Fruit fly (Drosophila melanogaster) whole organism, embryonic: ENCODE measurements around the gene Ccn.

Experiments
- Bgb ChIP-seq: fragments of 200-800 bp; sonication (Bioruptor generic); IDR thresholded peaks from 2 replicates; pipeline ENCODE4 v1.3.6; 2022; ENCODE audit warnings: missing biosample characterization, missing genetic modification characterization; ENCODE audit not compliant: partially characterized antibody
- CG10462 ChIP-seq: fragments of 200-800 bp; sonication (Bioruptor generic); optimal IDR thresholded peaks from 2 replicates; lab custom pipeline; 2016; ENCODE audit warnings: missing biosample characterization, missing genetic modification characterization
- CG11085 ChIP-seq: fragments of 200-800 bp; sonication (Bioruptor generic); IDR thresholded peaks from 2 replicates; pipeline ENCODE4 v1.3.6; 2022; ENCODE audit warnings: missing biosample characterization, missing genetic modification characterization
- CG11247 ChIP-seq: fragments of 200-800 bp; sonication (Bioruptor generic); IDR thresholded peaks from 2 replicates; pipeline ENCODE4 v1.3.6; 2022; ENCODE audit warnings: missing biosample characterization, missing genetic modification characterization
- CG12744 ChIP-seq: fragments of 200-800 bp; sonication (Bioruptor generic); optimal IDR thresholded peaks from 2 replicates; lab custom pipeline; 2016; ENCODE audit warnings: missing biosample characterization, missing genetic modification characterization
- CG14441 ChIP-seq: fragments of 200-800 bp; sonication (Bioruptor generic); IDR thresholded peaks from 2 replicates; pipeline ENCODE4 v1.3.6; 2022; ENCODE audit warnings: missing biosample characterization, missing genetic modification characterization
- CG14667 ChIP-seq: fragments of 200-800 bp; sonication (Bioruptor generic); IDR thresholded peaks from 2 replicates; pipeline ENCODE4 v1.3.6; 2022; ENCODE audit warnings: missing biosample characterization, missing genetic modification characterization
- CG15696 ChIP-seq: fragments of 200-800 bp; sonication (Bioruptor generic); optimal IDR thresholded peaks from 2 replicates; lab custom pipeline; 2019; ENCODE audit warnings: missing biosample characterization, mild to moderate bottlenecking, missing genetic modification characterization, moderate library complexity
- CG1602 ChIP-seq: fragments of 200-800 bp; sonication (Bioruptor generic); optimal IDR thresholded peaks from 3 replicates; lab custom pipeline; 2016; ENCODE audit warnings: missing biosample characterization, missing genetic modification characterization
- CG16863 ChIP-seq: fragments of 200-800 bp; sonication (Bioruptor generic); optimal IDR thresholded peaks from 3 replicates; lab custom pipeline; 2016; ENCODE audit warnings: missing biosample characterization, missing genetic modification characterization
- CG18476 ChIP-seq: fragments of 200-800 bp; sonication (Bioruptor generic); optimal IDR thresholded peaks from 2 replicates; lab custom pipeline; 2016; ENCODE audit warnings: missing biosample characterization, mild to moderate bottlenecking, missing genetic modification characterization
- CG18599 ChIP-seq: fragments of 200-800 bp; sonication (Bioruptor generic); optimal IDR thresholded peaks from 3 replicates; lab custom pipeline; 2017; ENCODE audit warnings: missing biosample characterization, missing genetic modification characterization, mild to moderate bottlenecking, moderate library complexity, missing genetic modification reagents
- CG2116 ChIP-seq: fragments of 200-800 bp; sonication (Bioruptor generic); optimal IDR thresholded peaks from 3 replicates; lab custom pipeline; 2018; ENCODE audit warnings: missing biosample characterization, mild to moderate bottlenecking, missing genetic modification characterization
- CG2120 ChIP-seq: fragments of 200-800 bp; sonication (Bioruptor generic); optimal IDR thresholded peaks from 3 replicates; lab custom pipeline; 2016; ENCODE audit warnings: missing biosample characterization, missing genetic modification characterization
- CG2129 ChIP-seq: fragments of 200-800 bp; sonication (Bioruptor generic); IDR thresholded peaks from 2 replicates; pipeline ENCODE4 v1.3.6; 2022; ENCODE audit warnings: missing biosample characterization, missing genetic modification characterization; ENCODE audit not compliant: partially characterized antibody
- CG2199 ChIP-seq: fragments of 200-800 bp; sonication (Bioruptor generic); IDR thresholded peaks from 3 replicates; pipeline ENCODE4 v1.3.6; 2022; ENCODE audit warnings: missing biosample characterization, missing genetic modification characterization
- CG34422 ChIP-seq: fragments of 200-800 bp; sonication (Bioruptor generic); IDR thresholded peaks from 3 replicates; pipeline ENCODE4 v1.3.6; 2022; ENCODE audit warnings: missing biosample characterization, missing genetic modification characterization
- CG4617 ChIP-seq: fragments of 200-800 bp; sonication (Bioruptor generic); optimal IDR thresholded peaks from 3 replicates; lab custom pipeline; 2016; ENCODE audit warnings: missing biosample characterization, missing genetic modification characterization, borderline replicate concordance
- CG6254 ChIP-seq: fragments of 200-800 bp; sonication (Bioruptor generic); optimal IDR thresholded peaks from 3 replicates; lab custom pipeline; 2017; ENCODE audit warnings: mild to moderate bottlenecking, missing biosample characterization, missing genetic modification reagents, missing genetic modification characterization
- CG8924 ChIP-seq: fragments of 200-800 bp; optimal IDR thresholded peaks from 3 replicates; lab custom pipeline; 2019; ENCODE audit warnings: missing biosample characterization, mild to moderate bottlenecking, missing genetic modification characterization, moderate library complexity
- CG9437 ChIP-seq: fragments of 200-800 bp; sonication (Bioruptor generic); optimal IDR thresholded peaks from 2 replicates; lab custom pipeline; 2018; ENCODE audit warnings: missing biosample characterization, mild to moderate bottlenecking, missing genetic modification characterization
- CrebB ChIP-seq: fragments of 200-800 bp; sonication (Bioruptor generic); optimal IDR thresholded peaks from 3 replicates; lab custom pipeline; 2018; ENCODE audit warnings: missing biosample characterization, mild to moderate bottlenecking, missing genetic modification characterization
- Ets97D ChIP-seq: fragments of 200-800 bp; sonication (Bioruptor generic); optimal IDR thresholded peaks from 3 replicates; lab custom pipeline; 2016; ENCODE audit warnings: missing biosample characterization, missing genetic modification characterization
- HLH3B ChIP-seq: fragments of 200-800 bp; sonication (Bioruptor generic); IDR thresholded peaks from 2 replicates; pipeline ENCODE4 v1.3.6; 2022; ENCODE audit warnings: missing biosample characterization, missing genetic modification characterization
- Jarid2 ChIP-seq: fragments of 200-800 bp; sonication (Bioruptor generic); optimal IDR thresholded peaks from 3 replicates; lab custom pipeline; 2017; ENCODE audit warnings: mild to moderate bottlenecking, missing biosample characterization, missing genetic modification reagents, missing genetic modification characterization
- Mad ChIP-seq: fragments of 200-800 bp; sonication (Bioruptor generic); optimal IDR thresholded peaks from 2 replicates; lab custom pipeline; 2016; ENCODE audit warnings: missing biosample characterization, missing genetic modification characterization
- NK7.1 ChIP-seq: fragments of 200-800 bp; sonication (Bioruptor generic); optimal IDR thresholded peaks from 3 replicates; lab custom pipeline; 2016; ENCODE audit warnings: missing biosample characterization, missing genetic modification characterization
- Neu2 ChIP-seq: fragments of 200-800 bp; sonication (Bioruptor generic); optimal IDR thresholded peaks from 3 replicates; lab custom pipeline; 2016; ENCODE audit warnings: missing biosample characterization, missing genetic modification characterization, borderline replicate concordance
- Nf-YC ChIP-seq: fragments of 200-800 bp; optimal IDR thresholded peaks from 3 replicates; lab custom pipeline; 2019; ENCODE audit warnings: missing biosample characterization, mild to moderate bottlenecking, missing genetic modification characterization, moderate library complexity
- Optix ChIP-seq: fragments of 200-800 bp; sonication (Bioruptor generic); IDR thresholded peaks from 3 replicates; pipeline ENCODE4 v1.3.6; 2022; ENCODE audit warnings: missing biosample characterization, missing genetic modification characterization
- Side ChIP-seq: fragments of 200-800 bp; sonication (Bioruptor generic); optimal IDR thresholded peaks from 2 replicates; lab custom pipeline; 2016; ENCODE audit warnings: missing biosample characterization, missing genetic modification characterization
- Sin3A ChIP-seq: fragments of >200 bp; optimal IDR thresholded peaks from 2 replicates; lab custom pipeline; 2018
- Tbp ChIP-seq: fragments of >200 bp; optimal IDR thresholded peaks from 2 replicates; lab custom pipeline; 2018; ENCODE audit warnings: missing biosample characterization, missing genetic modification characterization
- ab ChIP-seq: fragments of 200-800 bp; sonication (Bioruptor generic); optimal IDR thresholded peaks from 2 replicates; lab custom pipeline; 2016; ENCODE audit warnings: missing biosample characterization, missing genetic modification characterization
- aop ChIP-seq: fragments of 200-800 bp; sonication (Bioruptor generic); IDR thresholded peaks from 2 replicates; pipeline ENCODE4 v1.3.6; 2022; ENCODE audit warnings: missing biosample characterization, missing genetic modification characterization
- ara ChIP-seq: fragments of 200-800 bp; sonication (Bioruptor generic); IDR thresholded peaks from 2 replicates; pipeline ENCODE4 v1.3.6; 2022; ENCODE audit warnings: missing biosample characterization, missing genetic modification characterization
- caup ChIP-seq: fragments of 200-800 bp; sonication (Bioruptor generic); optimal IDR thresholded peaks from 3 replicates; lab custom pipeline; 2017; ENCODE audit warnings: missing biosample characterization, mild to moderate bottlenecking, missing genetic modification characterization, moderate library complexity; ENCODE audit not compliant: severe bottlenecking
- ci ChIP-seq: fragments of 200-800 bp; sonication (Bioruptor generic); IDR thresholded peaks from 3 replicates; pipeline ENCODE4 v1.3.6; 2022; ENCODE audit warnings: missing biosample characterization, missing genetic modification characterization
- gce ChIP-seq: fragments of 200-800 bp; sonication (Bioruptor generic); IDR thresholded peaks from 3 replicates; pipeline ENCODE4 v1.3.6; 2022; ENCODE audit warnings: missing biosample characterization, missing genetic modification characterization
- jigr1 ChIP-seq: fragments of 200-800 bp; sonication (Bioruptor generic); IDR thresholded peaks from 3 replicates; pipeline ENCODE4 v1.3.6; 2022; ENCODE audit warnings: missing biosample characterization, missing genetic modification characterization
- jing ChIP-seq: fragments of 200-800 bp; sonication (Bioruptor generic); optimal IDR thresholded peaks from 2 replicates; lab custom pipeline; 2018; ENCODE audit warnings: missing biosample characterization, mild to moderate bottlenecking, missing genetic modification characterization
- nom ChIP-seq: fragments of 200-800 bp; sonication (Bioruptor generic); optimal IDR thresholded peaks from 2 replicates; lab custom pipeline; 2017; ENCODE audit warnings: missing biosample characterization, missing genetic modification characterization, mild to moderate bottlenecking, moderate library complexity, missing genetic modification reagents
- oc ChIP-seq: fragments of 200-800 bp; sonication (Bioruptor generic); optimal IDR thresholded peaks from 2 replicates; lab custom pipeline; 2018; ENCODE audit warnings: missing biosample characterization, mild to moderate bottlenecking, missing genetic modification characterization, moderate library complexity
- sisA ChIP-seq: fragments of 200-800 bp; sonication (Bioruptor generic); IDR thresholded peaks from 2 replicates; pipeline ENCODE4 v1.3.6; 2022; ENCODE audit warnings: missing biosample characterization, missing genetic modification characterization
- sr ChIP-seq: fragments of 200-800 bp; sonication (Bioruptor generic); IDR thresholded peaks from 3 replicates; pipeline ENCODE4 v1.3.6; 2022; ENCODE audit warnings: missing biosample characterization, missing genetic modification characterization
- stc ChIP-seq: fragments of 200-800 bp; sonication (Bioruptor generic); IDR thresholded peaks from 2 replicates; pipeline ENCODE4 v1.3.6; 2022; ENCODE audit warnings: missing biosample characterization, missing genetic modification characterization
- tio ChIP-seq: fragments of 200-800 bp; sonication (Bioruptor generic); optimal IDR thresholded peaks from 2 replicates; lab custom pipeline; 2017; ENCODE audit warnings: missing biosample characterization, missing genetic modification characterization, inconsistent platforms
- vfl ChIP-seq: fragments of 200-800 bp; sonication (Bioruptor generic); optimal IDR thresholded peaks from 2 replicates; lab custom pipeline; 2016; ENCODE audit warnings: missing biosample characterization, missing genetic modification characterization
- zen ChIP-seq: fragments of 200-800 bp; sonication (Bioruptor generic); optimal IDR thresholded peaks from 3 replicates; lab custom pipeline; 2018; ENCODE audit warnings: missing biosample characterization, mild to moderate bottlenecking, missing genetic modification characterization, moderate library complexity

The Ccn gene

DNA sequence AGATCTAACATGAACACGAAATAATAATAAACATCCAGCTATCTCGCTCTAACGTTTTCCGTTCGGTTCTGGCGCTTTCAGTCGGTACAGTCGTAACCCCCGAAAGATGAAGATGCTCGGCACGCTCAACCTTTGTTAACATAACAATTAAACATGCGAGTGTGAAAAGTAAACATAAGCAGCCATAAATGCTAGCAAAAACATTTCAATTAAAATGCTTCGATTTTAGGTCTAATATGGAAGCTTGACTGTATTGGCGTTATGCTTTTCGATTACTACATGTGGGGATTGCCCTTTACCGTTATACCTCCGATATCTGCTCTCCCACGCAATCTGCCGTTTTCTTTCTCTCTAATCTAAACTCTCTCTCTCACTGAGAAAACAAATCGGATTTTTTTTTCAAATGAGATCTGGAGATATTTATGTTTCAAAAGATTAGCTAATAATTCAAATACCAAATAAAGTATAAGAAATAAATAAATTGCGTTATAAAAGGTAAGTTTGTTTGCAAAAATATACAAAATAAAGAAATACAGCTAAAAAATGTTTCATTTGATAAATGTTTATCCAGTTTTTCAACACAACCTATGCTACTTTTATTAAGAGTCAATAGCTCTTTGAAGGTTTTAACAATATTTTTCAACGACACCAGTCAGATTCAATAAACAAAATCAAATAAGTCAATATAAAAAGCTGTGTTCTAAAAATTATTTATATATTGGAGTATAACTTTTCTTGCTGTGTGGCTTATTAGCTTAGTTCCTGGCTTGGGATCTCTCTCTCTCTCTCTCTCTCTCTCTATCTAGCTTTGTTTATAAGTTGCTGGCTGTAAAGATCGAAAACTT is 31.2 kb upstream of the Ccn start (continued):
- TF ChIP-seq CG15696 (tag; lab: Kevin White, UChicago) (peak; percentile 50), CG2116 (GFP tag; lab: Kevin White, UChicago) (peak; percentile 59), CG2129 (GFP tag; lab: Robert Waterston, UW) (no peak), ab (peak; percentile 91), Mad (GFP tag; lab: Kevin White, UChicago) (peak; percentile 77), CG2120 (peak; percentile 98), tio (GFP tag; lab: Kevin White, UChicago) (peak; percentile 70), CG12744 (GFP tag; lab: Kevin White, UChicago) (peak; percentile 80), CG14441 (GFP tag; lab: Robert Waterston, UW) (peak; percentile 93), CG11085 (peak; percentile 93), CG11247 (GFP tag; lab: Robert Waterston, UW) (peak; percentile 93), CG18599 (GFP tag; lab: Kevin White, UChicago) (peak; percentile 95), CG9437 (GFP tag; lab: Kevin White, UChicago) (peak; percentile 45), aop (GFP tag; lab: Robert Waterston, UW) (0 out of 2 replicates have a peak, but pooled peaks have one; percentile 65), Bgb (GFP tag; lab: Robert Waterston, UW) (0 out of 2 replicates have a peak, but pooled peaks have one; percentile 14), nom (GFP tag; lab: Kevin White, UChicago) (no peak), CG2199 (GFP tag; lab: Robert Waterston, UW) (peak; percentile 86), jing (GFP tag; lab: Kevin White, UChicago) (peak; percentile 70), caup (peak; percentile 91), Nf-YC (peak; percentile 45), HLH3B (GFP tag; lab: Robert Waterston, UW) (peak; percentile 89), jigr1 (peak; percentile 70; the same call in 2 of the 3 replicates), Sin3A (lab: Kevin White, UChicago) (no peak), sisA (GFP tag; lab: Robert Waterston, UW) (peak; percentile 91), CG8924 (tag; lab: Kevin White, UChicago) (peak; percentile 79), Jarid2 (GFP tag; lab: Kevin White, UChicago) (peak; percentile 10), ci (GFP tag; lab: Robert Waterston, UW) (peak; percentile 97), stc (GFP tag; lab: Robert Waterston, UW) (peak; percentile 93), CG14667 (GFP tag; lab: Robert Waterston, UW) (peak; percentile 91), CG16863 (GFP tag; lab: Kevin White, UChicago) (peak; percentile 87), CrebB (tag; lab: Kevin White, UChicago) (peak; percentile 89), CG6254 (GFP tag; lab: Kevin White, UChicago) (peak; percentile 75), CG18476 (GFP tag; lab: Kevin White, UChicago) (peak; percentile 65), NK7.1 (GFP tag; lab: Kevin White, UChicago) (peak; percentile 81), CG1602 (GFP tag; lab: Kevin White, UChicago) (peak; percentile 77), Side (GFP tag; lab: Kevin White, UChicago) (peak; percentile 90), ara (GFP tag; lab: Robert Waterston, UW) (peak; percentile 89), CG34422 (peak; percentile 91), CG4617 (peak; percentile 81), Ets97D (peak; percentile 66), vfl (peak; percentile 89), Tbp (no peak), CG10462 (peak; percentile 68), sr (GFP tag; lab: Robert Waterston, UW) (peak; percentile 90), gce (GFP tag; lab: Robert Waterston, UW) (peak; percentile 89), oc (peak; percentile 87), Optix (GFP tag; lab: Robert Waterston, UW) (peak; percentile 91), zen (peak; percentile 69), Neu2 (GFP tag; lab: Kevin White, UChicago) (peak; percentile 39)
